1 fruit fly cellular context compared by ENCODE assay signal in genomic region chr2L:520331-521000, dm6.
TF ChIP-seq lines count a peak whose summit lies in the region.

No protein-coding gene starts in this region.

TF ChIP-seq in whole organism, embryonic, 481 proteins besides CTCF, POLR2A, EP300 and RAD21 (continued from another document and continues in another):
- TF ChIP-seq Mes4 (GFP tag; optimal IDR thresholded peaks at IDR 0.05; lab: Kevin White, UChicago): peak; percentile 82
- TF ChIP-seq CG14860 (GFP tag; IDR thresholded peaks at IDR 0.05; lab: Robert Waterston, UW; ENCODE audit: partially characterized antibody): no peak
- TF ChIP-seq CG15514 (GFP tag; optimal IDR thresholded peaks at IDR 0.05; lab: Kevin White, UChicago): peak; percentile 41
- TF ChIP-seq Hmr (GFP tag; optimal IDR thresholded peaks at IDR 0.05; lab: Kevin White, UChicago): peak; percentile 54
- TF ChIP-seq CG12942 (GFP tag; optimal IDR thresholded peaks at IDR 0.05; lab: Kevin White, UChicago): peak; percentile 75
- peak; percentile 85 for TF ChIP-seq Mad (GFP tag; optimal IDR thresholded peaks at IDR 0.05; lab: Kevin White, UChicago)
- TF ChIP-seq CG17328 (GFP tag; IDR thresholded peaks at IDR 0.05; lab: Robert Waterston, UW): peak; percentile 92
- TF ChIP-seq oc (tag; optimal IDR thresholded peaks at IDR 0.05; lab: Kevin White, UChicago): peak; percentile 89
- TF ChIP-seq Myb (GFP tag; optimal IDR thresholded peaks at IDR 0.05; lab: Kevin White, UChicago): peak; percentile 63
- TF ChIP-seq Med (GFP tag; lab: Kevin White, UChicago): peak; percentile 97
- TF ChIP-seq repo (GFP tag; optimal IDR thresholded peaks at IDR 0.05; lab: Kevin White, UChicago): peak; percentile 76
- TF ChIP-seq YL-1 (GFP tag; optimal IDR thresholded peaks at IDR 0.05; lab: Kevin White, UChicago): peak; percentile 8
- TF ChIP-seq CG3163 (GFP tag; optimal IDR thresholded peaks at IDR 0.05; lab: Kevin White, UChicago): peak; percentile 39
- peak; percentile 77 for TF ChIP-seq CG4730 (GFP tag; IDR thresholded peaks at IDR 0.05; lab: Robert Waterston, UW)
- TF ChIP-seq bsh (GFP tag; optimal IDR thresholded peaks at IDR 0.05; lab: Kevin White, UChicago): peak in 1 of 2 experiments; percentile 93
- peak; percentile 29 for TF ChIP-seq sima (GFP tag; optimal IDR thresholded peaks at IDR 0.05; lab: Kevin White, UChicago)
- TF ChIP-seq Hr78 (GFP tag; optimal IDR thresholded peaks at IDR 0.05; lab: Kevin White, UChicago): peak in 1 of 2 experiments; percentile 80
- peak; percentile 77 for TF ChIP-seq CG13775 (GFP tag; optimal IDR thresholded peaks at IDR 0.05; lab: Kevin White, UChicago)
- TF ChIP-seq sens (GFP tag; lab: Kevin White, UChicago): peak; percentile 99
- peak; percentile 54 for TF ChIP-seq CG17912 (GFP tag; optimal IDR thresholded peaks at IDR 0.05; lab: Kevin White, UChicago)
- TF ChIP-seq dmrt99B (tag; optimal IDR thresholded peaks at IDR 0.05; lab: Kevin White, UChicago): peak; percentile 96
- TF ChIP-seq fd64A (GFP tag; optimal IDR thresholded peaks at IDR 0.05; lab: Kevin White, UChicago): peak; percentile 26
- TF ChIP-seq Stat92E (GFP tag; optimal IDR thresholded peaks at IDR 0.05; lab: Kevin White, UChicago): peak in 1 of 3 experiments; percentile 84
- TF ChIP-seq CG7372 (GFP tag; IDR thresholded peaks at IDR 0.05; lab: Robert Waterston, UW): peak; percentile 73
- TF ChIP-seq CG7556 (GFP tag; optimal IDR thresholded peaks at IDR 0.05; lab: Kevin White, UChicago): peak; percentile 87
- peak; percentile 84 for TF ChIP-seq tap (tag; optimal IDR thresholded peaks at IDR 0.05; lab: Kevin White, UChicago)
- peak; percentile 27 for TF ChIP-seq fu2 (GFP tag; optimal IDR thresholded peaks at IDR 0.05; lab: Kevin White, UChicago)
- TF ChIP-seq Elba2 (GFP tag; optimal IDR thresholded peaks at IDR 0.05; lab: Kevin White, UChicago): no peak
- TF ChIP-seq Abd-B (GFP tag; optimal IDR thresholded peaks at IDR 0.05; lab: Kevin White, UChicago): peak; percentile 88
- peak; percentile 84 for TF ChIP-seq CG12769 (tag; optimal IDR thresholded peaks at IDR 0.05; lab: Kevin White, UChicago)
- TF ChIP-seq HLH3B (GFP tag; IDR thresholded peaks at IDR 0.05; lab: Robert Waterston, UW): peak; percentile 92
- no peak for TF ChIP-seq Dfd (GFP tag; optimal IDR thresholded peaks at IDR 0.05; lab: Kevin White, UChicago)
- peak; percentile 95 for TF ChIP-seq CG1603 (tag; optimal IDR thresholded peaks at IDR 0.05; lab: Kevin White, UChicago)
- peak; percentile 77 for TF ChIP-seq ewg (GFP tag; optimal IDR thresholded peaks at IDR 0.05; lab: Kevin White, UChicago)
- TF ChIP-seq CG32532 (GFP tag; IDR thresholded peaks at IDR 0.05; lab: Robert Waterston, UW): peak; percentile 53
- peak; percentile 56 for TF ChIP-seq CG6254 (GFP tag; optimal IDR thresholded peaks at IDR 0.05; lab: Kevin White, UChicago)
- no peak for TF ChIP-seq br (optimal IDR thresholded peaks at IDR 0.05; lab: Kevin White, UChicago)
- peak; percentile 82 for TF ChIP-seq Ada2b (GFP tag; IDR thresholded peaks at IDR 0.05; lab: Robert Waterston, UW)
- TF ChIP-seq E2f1 (GFP tag; IDR thresholded peaks at IDR 0.05; lab: Robert Waterston, UW): peak; percentile 81
- TF ChIP-seq slou (GFP tag; optimal IDR thresholded peaks at IDR 0.05; lab: Kevin White, UChicago): peak; percentile 63
- peak; percentile 86 for TF ChIP-seq run (tag; optimal IDR thresholded peaks at IDR 0.05; lab: Kevin White, UChicago)
- 0 out of 2 replicates have a peak, but pooled peaks have one; percentile 26 for TF ChIP-seq Drgx (GFP tag; IDR thresholded peaks at IDR 0.05; lab: Robert Waterston, UW)
- TF ChIP-seq cato (GFP tag; optimal IDR thresholded peaks at IDR 0.05; lab: Kevin White, UChicago; ENCODE audit: borderline replicate concordance): peak; percentile 75
- TF ChIP-seq tgo (GFP tag; IDR thresholded peaks at IDR 0.05; lab: Robert Waterston, UW): peak; percentile 85
- peak; percentile 77 for TF ChIP-seq CG4424 (GFP tag; optimal IDR thresholded peaks at IDR 0.05; lab: Kevin White, UChicago)
- peak; percentile 42; the same call in 1 of the 2 replicates for TF ChIP-seq Gsc (GFP tag; IDR thresholded peaks at IDR 0.05; lab: Robert Waterston, UW)
- TF ChIP-seq emc (GFP tag; optimal IDR thresholded peaks at IDR 0.05; lab: Kevin White, UChicago): no peak
- TF ChIP-seq pan (optimal IDR thresholded peaks at IDR 0.05; lab: Kevin White, UChicago): no peak
- peak in 1 of 2 experiments; percentile 85 for TF ChIP-seq pan (GFP tag; optimal IDR thresholded peaks at IDR 0.05 in 1 of 2, IDR thresholded peaks at IDR 0.05 in 1 of 2)
- TF ChIP-seq CG14050 (GFP tag; IDR thresholded peaks at IDR 0.05; lab: Robert Waterston, UW): peak; percentile 80
- peak; percentile 66 for TF ChIP-seq HmgZ (tag; optimal IDR thresholded peaks at IDR 0.05; lab: Kevin White, UChicago)
- peak; percentile 33 for TF ChIP-seq CG1233 (GFP tag; optimal IDR thresholded peaks at IDR 0.05; lab: Kevin White, UChicago)
- TF ChIP-seq CG12071 (GFP tag; optimal IDR thresholded peaks at IDR 0.05; lab: Kevin White, UChicago): peak; percentile 62
- TF ChIP-seq inv (GFP tag; IDR thresholded peaks at IDR 0.05; lab: Robert Waterston, UW; ENCODE audit: partially characterized antibody): no peak
- peak; percentile 43 for TF ChIP-seq Ravus (GFP tag; IDR thresholded peaks at IDR 0.05; lab: Robert Waterston, UW)
- peak; percentile 87 for TF ChIP-seq Xbp1 (GFP tag; optimal IDR thresholded peaks at IDR 0.05; lab: Kevin White, UChicago)
- peak; percentile 40 for TF ChIP-seq Dip3 (GFP tag; optimal IDR thresholded peaks at IDR 0.05; lab: Kevin White, UChicago)
- peak; percentile 9 for TF ChIP-seq stwl (tag; optimal IDR thresholded peaks at IDR 0.05; lab: Kevin White, UChicago)
- TF ChIP-seq dimm (GFP tag; IDR thresholded peaks at IDR 0.05; lab: Robert Waterston, UW): 0 out of 2 replicates have a peak, but pooled peaks have one; percentile 34
- TF ChIP-seq gem (tag; optimal IDR thresholded peaks at IDR 0.05; lab: Kevin White, UChicago): peak; percentile 94
- TF ChIP-seq row (GFP tag; IDR thresholded peaks at IDR 0.05; lab: Robert Waterston, UW): peak; percentile 83
- peak; percentile 73 for TF ChIP-seq tx (GFP tag; optimal IDR thresholded peaks at IDR 0.05; lab: Kevin White, UChicago)
- peak; percentile 80 for TF ChIP-seq CG32767 (GFP tag; IDR thresholded peaks at IDR 0.05; lab: Robert Waterston, UW)
- TF ChIP-seq toy (GFP tag; IDR thresholded peaks at IDR 0.05; lab: Robert Waterston, UW): no peak
- TF ChIP-seq cwo (GFP tag; optimal IDR thresholded peaks at IDR 0.05; lab: Kevin White, UChicago): peak; percentile 39
- peak; percentile 70 for TF ChIP-seq Lhr (GFP tag; optimal IDR thresholded peaks at IDR 0.05; lab: Kevin White, UChicago)
- TF ChIP-seq Asciz (GFP tag; optimal IDR thresholded peaks at IDR 0.05; lab: Kevin White, UChicago): peak; percentile 86
- no peak for TF ChIP-seq sqz (GFP tag; optimal IDR thresholded peaks at IDR 0.05; lab: Kevin White, UChicago)
- peak; percentile 44; the same call in 1 of the 2 replicates for TF ChIP-seq aop (GFP tag; IDR thresholded peaks at IDR 0.05; lab: Robert Waterston, UW)
- TF ChIP-seq zen2 (GFP tag; IDR thresholded peaks at IDR 0.05; lab: Robert Waterston, UW; ENCODE audit: partially characterized antibody): no peak
- peak; percentile 58 for TF ChIP-seq CG43689 (GFP tag; IDR thresholded peaks at IDR 0.05; lab: Robert Waterston, UW)
- no peak for TF ChIP-seq zfh2 (GFP tag; optimal IDR thresholded peaks at IDR 0.05; lab: Kevin White, UChicago)
- peak; percentile 70 for TF ChIP-seq kay (GFP tag; optimal IDR thresholded peaks at IDR 0.05; lab: Kevin White, UChicago)
- TF ChIP-seq CG6175 (GFP tag; IDR thresholded peaks at IDR 0.05; lab: Robert Waterston, UW): no peak
- no peak for TF ChIP-seq CG4360 (GFP tag; IDR thresholded peaks at IDR 0.05; lab: Robert Waterston, UW)
- TF ChIP-seq zf30C (GFP tag; optimal IDR thresholded peaks at IDR 0.05; lab: Kevin White, UChicago): peak; percentile 78
- TF ChIP-seq CG15073 (GFP tag; optimal IDR thresholded peaks at IDR 0.05; lab: Kevin White, UChicago): peak; percentile 36
- TF ChIP-seq Xrp1 (GFP tag; IDR thresholded peaks at IDR 0.05; lab: Robert Waterston, UW): peak; percentile 93
- TF ChIP-seq sc (optimal IDR thresholded peaks at IDR 0.05; lab: Kevin White, UChicago): no peak
- TF ChIP-seq sc (GFP tag; optimal IDR thresholded peaks at IDR 0.05; lab: Kevin White, UChicago): peak; percentile 63
- peak; percentile 82 for TF ChIP-seq Chrac-16 (GFP tag; optimal IDR thresholded peaks at IDR 0.05; lab: Kevin White, UChicago)
- no peak for TF ChIP-seq nerfin-2 (GFP tag; IDR thresholded peaks at IDR 0.05; lab: Robert Waterston, UW; ENCODE audit: partially characterized antibody)
- peak; percentile 75 for TF ChIP-seq nau (GFP tag; optimal IDR thresholded peaks at IDR 0.05; lab: Kevin White, UChicago)
- peak; percentile 78 for TF ChIP-seq CG3726 (GFP tag; IDR thresholded peaks at IDR 0.05; lab: Robert Waterston, UW)
- peak; percentile 81 for TF ChIP-seq CG2202 (tag; optimal IDR thresholded peaks at IDR 0.05; lab: Kevin White, UChicago)
- peak; percentile 70; the same call in 2 of the 3 replicates for TF ChIP-seq CG11093 (GFP tag; IDR thresholded peaks at IDR 0.05; lab: Robert Waterston, UW)
- TF ChIP-seq yki (optimal IDR thresholded peaks at IDR 0.05; lab: Kevin White, UChicago): no peak
- peak; percentile 11 for TF ChIP-seq CG10565 (GFP tag; optimal IDR thresholded peaks at IDR 0.05; lab: Kevin White, UChicago)
- TF ChIP-seq Camta (GFP tag; optimal IDR thresholded peaks at IDR 0.05; lab: Kevin White, UChicago): peak; percentile 88
- no peak for TF ChIP-seq CG8478 (optimal IDR thresholded peaks at IDR 0.05; lab: Kevin White, UChicago)
- TF ChIP-seq NfI (GFP tag; optimal IDR thresholded peaks at IDR 0.05; lab: Kevin White, UChicago): peak; percentile 72
- peak; percentile 84 for TF ChIP-seq CG30431 (GFP tag; optimal IDR thresholded peaks at IDR 0.05; lab: Kevin White, UChicago)
- TF ChIP-seq pita (GFP tag; optimal IDR thresholded peaks at IDR 0.05; lab: Kevin White, UChicago): no peak
- peak; percentile 84 for TF ChIP-seq CG12104 (GFP tag; optimal IDR thresholded peaks at IDR 0.05; lab: Kevin White, UChicago)
- TF ChIP-seq CG3995 (GFP tag; optimal IDR thresholded peaks at IDR 0.05; lab: Kevin White, UChicago): no peak
- peak; percentile 63; the same call in 1 of the 2 replicates for TF ChIP-seq Nf-YA (GFP tag; IDR thresholded peaks at IDR 0.05; lab: Robert Waterston, UW)
- TF ChIP-seq ara (GFP tag; IDR thresholded peaks at IDR 0.05; lab: Robert Waterston, UW): peak; percentile 90
- peak; percentile 94 for TF ChIP-seq gsb-n (tag; optimal IDR thresholded peaks at IDR 0.05; lab: Kevin White, UChicago)
- 0 out of 2 replicates have a peak, but pooled peaks have one; percentile 11 for TF ChIP-seq dan (GFP tag; IDR thresholded peaks at IDR 0.05; lab: Robert Waterston, UW)
- TF ChIP-seq stc (GFP tag; IDR thresholded peaks at IDR 0.05; lab: Robert Waterston, UW): peak; percentile 90
- peak; percentile 86 for TF ChIP-seq dysf (GFP tag; IDR thresholded peaks at IDR 0.05; lab: Robert Waterston, UW)
- TF ChIP-seq CG11695 (GFP tag; IDR thresholded peaks at IDR 0.05; lab: Robert Waterston, UW): peak; percentile 87
- TF ChIP-seq ERR (GFP tag; optimal IDR thresholded peaks at IDR 0.05; lab: Kevin White, UChicago): peak; percentile 43
- TF ChIP-seq prd (optimal IDR thresholded peaks at IDR 0.05; lab: Kevin White, UChicago): no peak
- peak; percentile 87 for TF ChIP-seq prd (GFP tag; IDR thresholded peaks at IDR 0.05; lab: Robert Waterston, UW)
- TF ChIP-seq ase (GFP tag; IDR thresholded peaks at IDR 0.05; lab: Robert Waterston, UW): peak; percentile 88
- TF ChIP-seq CG5180 (GFP tag; optimal IDR thresholded peaks at IDR 0.05; lab: Kevin White, UChicago): peak; percentile 52
- peak; percentile 74 for TF ChIP-seq CG8944 (GFP tag; optimal IDR thresholded peaks at IDR 0.05; lab: Kevin White, UChicago)
- TF ChIP-seq CG12219 (GFP tag; optimal IDR thresholded peaks at IDR 0.05; lab: Kevin White, UChicago): peak; percentile 90
- peak; percentile 84 for TF ChIP-seq CG17385 (GFP tag; optimal IDR thresholded peaks at IDR 0.05; lab: Kevin White, UChicago)
- peak; percentile 35 for TF ChIP-seq scrt (GFP tag; optimal IDR thresholded peaks at IDR 0.05; lab: Kevin White, UChicago)
- peak; percentile 68 for TF ChIP-seq CG15696 (tag; optimal IDR thresholded peaks at IDR 0.05; lab: Kevin White, UChicago)
- TF ChIP-seq GATAe (GFP tag; conservative IDR thresholded peaks at IDR 0.05; lab: Robert Waterston, UW): no peak
- TF ChIP-seq CG6765 (GFP tag; optimal IDR thresholded peaks at IDR 0.05; lab: Kevin White, UChicago): no peak
- TF ChIP-seq fd102C (GFP tag; optimal IDR thresholded peaks at IDR 0.05; lab: Kevin White, UChicago): peak; percentile 32
- no peak for TF ChIP-seq vnd (GFP tag; IDR thresholded peaks at IDR 0.05; lab: Robert Waterston, UW; ENCODE audit: partially characterized antibody)
- no peak for TF ChIP-seq CG17186 (GFP tag; optimal IDR thresholded peaks at IDR 0.05; lab: Kevin White, UChicago)
- no peak for TF ChIP-seq bigmax (GFP tag; optimal IDR thresholded peaks at IDR 0.05; lab: Kevin White, UChicago)
- TF ChIP-seq Awh (GFP tag; IDR thresholded peaks at IDR 0.05; lab: Robert Waterston, UW): peak; percentile 81
- peak; percentile 36 for TF ChIP-seq gro (GFP tag; optimal IDR thresholded peaks at IDR 0.05; lab: Kevin White, UChicago)
- TF ChIP-seq jing (GFP tag; optimal IDR thresholded peaks at IDR 0.05; lab: Kevin White, UChicago): peak; percentile 89
- peak; percentile 87 for TF ChIP-seq Six4 (GFP tag; optimal IDR thresholded peaks at IDR 0.05; lab: Kevin White, UChicago)
- TF ChIP-seq wdn (GFP tag; IDR thresholded peaks at IDR 0.05; lab: Robert Waterston, UW): peak; percentile 38; the same call in 1 of the 2 replicates
- peak; percentile 38 for TF ChIP-seq CG2120 (GFP tag; optimal IDR thresholded peaks at IDR 0.05; lab: Kevin White, UChicago)
- TF ChIP-seq CG17829 (tag; optimal IDR thresholded peaks at IDR 0.05; lab: Kevin White, UChicago): peak; percentile 83
- TF ChIP-seq CG10321 (GFP tag; IDR thresholded peaks at IDR 0.05; lab: Robert Waterston, UW): no peak
- TF ChIP-seq Deaf1 (tag; optimal IDR thresholded peaks at IDR 0.05; lab: Kevin White, UChicago): peak; percentile 66
- TF ChIP-seq Side (GFP tag; optimal IDR thresholded peaks at IDR 0.05; lab: Kevin White, UChicago): peak; percentile 80
- peak; percentile 92 for TF ChIP-seq Sox100B (GFP tag; optimal IDR thresholded peaks at IDR 0.05; lab: Kevin White, UChicago)
- no peak for TF ChIP-seq ham (GFP tag; IDR thresholded peaks at IDR 0.05; lab: Robert Waterston, UW)
- no peak for TF ChIP-seq unc-4 (GFP tag; IDR thresholded peaks at IDR 0.05; lab: Robert Waterston, UW; ENCODE audit: partially characterized antibody)
